Fruit fly (Drosophila melanogaster) whole organism, prepupa: ENCODE measurements around the gene Gmd.

ENCODE experiments used
- CG10631 ChIP-seq: fragments of 200-800 bp; sonication (Bioruptor generic); optimal IDR thresholded peaks from 2 replicates; lab custom pipeline; 2016; ENCODE audit warnings: missing biosample characterization, missing genetic modification characterization
- CG10669 ChIP-seq: fragments of 200-800 bp; sonication (Bioruptor generic); optimal IDR thresholded peaks from 3 replicates; lab custom pipeline; 2018; ENCODE audit warnings: missing biosample characterization, mild to moderate bottlenecking, missing genetic modification characterization, moderate library complexity
- CG11902 ChIP-seq: fragments of 200-800 bp; sonication (Bioruptor generic); optimal IDR thresholded peaks from 3 replicates; lab custom pipeline; 2016; ENCODE audit warnings: missing biosample characterization, missing genetic modification characterization
- CG15336 ChIP-seq: fragments of 200-800 bp; sonication (Bioruptor generic); IDR thresholded peaks from 2 replicates; pipeline ENCODE4 v1.3.6; 2022; ENCODE audit warnings: missing biosample characterization, missing genetic modification characterization
- CG1621 ChIP-seq: fragments of 200-800 bp; sonication (Bioruptor generic); optimal IDR thresholded peaks from 3 replicates; lab custom pipeline; 2018; ENCODE audit warnings: missing biosample characterization, mild to moderate bottlenecking, missing genetic modification characterization
- CG16779 ChIP-seq: fragments of 200-800 bp; sonication (Bioruptor generic); optimal IDR thresholded peaks from 3 replicates; lab custom pipeline; 2017; ENCODE audit warnings: missing biosample characterization, mild to moderate bottlenecking, missing genetic modification characterization
- CG3032 ChIP-seq: fragments of 200-800 bp; optimal IDR thresholded peaks from 2 replicates; lab custom pipeline; 2019; ENCODE audit warnings: missing biosample characterization, mild to moderate bottlenecking, missing genetic modification characterization, moderate library complexity
- CG3919 ChIP-seq: fragments of 200-800 bp; sonication (Bioruptor generic); optimal IDR thresholded peaks from 3 replicates; lab custom pipeline; 2016; ENCODE audit warnings: missing biosample characterization, missing genetic modification characterization
- CG4318 ChIP-seq: fragments of 200-800 bp; sonication (Bioruptor generic); optimal IDR thresholded peaks from 3 replicates; lab custom pipeline; 2017; ENCODE audit warnings: missing biosample characterization, mild to moderate bottlenecking, missing genetic modification characterization
- CG6163 ChIP-seq: fragments of 200-800 bp; sonication (Bioruptor generic); IDR thresholded peaks from 3 replicates; pipeline ENCODE4 v1.3.6; 2022; ENCODE audit warnings: missing biosample characterization, missing genetic modification characterization
- CG6276 ChIP-seq: fragments of 200-800 bp; sonication (Bioruptor generic); optimal IDR thresholded peaks from 2 replicates; lab custom pipeline; 2017; ENCODE audit warnings: missing biosample characterization, mild to moderate bottlenecking, missing genetic modification characterization
- CG6792 ChIP-seq: fragments of 200-800 bp; sonication (Bioruptor generic); optimal IDR thresholded peaks from 3 replicates; lab custom pipeline; 2016; ENCODE audit warnings: missing biosample characterization, missing genetic modification characterization
- CG6854 ChIP-seq: fragments of 200-800 bp; sonication (Bioruptor generic); optimal IDR thresholded peaks from 2 replicates; lab custom pipeline; 2017; ENCODE audit warnings: missing biosample characterization, mild to moderate bottlenecking, missing genetic modification characterization
- CG7368 ChIP-seq: fragments of 200-800 bp; sonication (Bioruptor generic); optimal IDR thresholded peaks from 3 replicates; lab custom pipeline; 2016; ENCODE audit warnings: missing biosample characterization, missing genetic modification characterization
- CG8119 ChIP-seq: fragments of 200-800 bp; sonication (Bioruptor generic); IDR thresholded peaks from 3 replicates; pipeline ENCODE4 v1.3.6; 2022; ENCODE audit warnings: missing biosample characterization, missing genetic modification characterization
- CG8319 ChIP-seq: fragments of 200-800 bp; sonication (Bioruptor generic); optimal IDR thresholded peaks from 3 replicates; lab custom pipeline; 2016; ENCODE audit warnings: missing biosample characterization, missing genetic modification characterization
- CG8632 ChIP-seq: fragments of 200-800 bp; sonication (Bioruptor generic); optimal IDR thresholded peaks from 3 replicates; lab custom pipeline; 2016; ENCODE audit warnings: missing biosample characterization, missing genetic modification characterization
- CG9139 ChIP-seq: fragments of 200-800 bp; sonication (Bioruptor generic); optimal IDR thresholded peaks from 3 replicates; lab custom pipeline; 2017; ENCODE audit warnings: missing biosample characterization, mild to moderate bottlenecking, missing genetic modification characterization
- Eip78C ChIP-seq: fragments of 200-800 bp; sonication (Bioruptor generic); peaks from one replicate; lab custom pipeline; 2016; ENCODE audit warnings: missing biosample characterization, missing genetic modification characterization
- Eip93F ChIP-seq: fragments of 200-800 bp; sonication (Bioruptor generic); optimal IDR thresholded peaks from 2 replicates; lab custom pipeline; 2016; ENCODE audit warnings: missing biosample characterization, mild to moderate bottlenecking, missing genetic modification characterization
- Hr39 ChIP-seq: fragments of 200-800 bp; sonication (Bioruptor generic); optimal IDR thresholded peaks from 2 replicates; lab custom pipeline; 2016; ENCODE audit warnings: missing biosample characterization, missing genetic modification characterization
- Met ChIP-seq: fragments of 200-800 bp; sonication (Bioruptor generic); optimal IDR thresholded peaks from 3 replicates; lab custom pipeline; 2016; ENCODE audit warnings: missing biosample characterization, missing genetic modification characterization
- OdsH ChIP-seq: fragments of 200-800 bp; sonication (Bioruptor generic); optimal IDR thresholded peaks from 3 replicates; lab custom pipeline; 2016; ENCODE audit warnings: missing biosample characterization, missing genetic modification characterization
- Smox ChIP-seq: fragments of 200-800 bp; sonication (Bioruptor generic); optimal IDR thresholded peaks from 3 replicates; lab custom pipeline; 2016; ENCODE audit warnings: missing biosample characterization, missing genetic modification characterization
- Sox14 ChIP-seq: fragments of 200-800 bp; sonication (Bioruptor generic); optimal IDR thresholded peaks from 3 replicates; lab custom pipeline; 2016; ENCODE audit warnings: missing biosample characterization, missing genetic modification characterization
- Sox15 ChIP-seq: fragments of 200-800 bp; sonication (Bioruptor generic); optimal IDR thresholded peaks from 3 replicates; lab custom pipeline; 2016; ENCODE audit warnings: missing biosample characterization, missing genetic modification characterization
- achi ChIP-seq: fragments of 200-800 bp; sonication (Bioruptor generic); optimal IDR thresholded peaks from 3 replicates; lab custom pipeline; 2016; ENCODE audit warnings: missing biosample characterization, missing genetic modification characterization
- acj6 ChIP-seq: fragments of 200-800 bp; sonication (Bioruptor generic); optimal IDR thresholded peaks from 3 replicates; lab custom pipeline; 2016; ENCODE audit warnings: missing biosample characterization, missing genetic modification characterization
- cyc ChIP-seq: fragments of 200-800 bp; sonication (Bioruptor generic); optimal IDR thresholded peaks from 3 replicates; lab custom pipeline; 2016; ENCODE audit warnings: missing biosample characterization, missing genetic modification characterization
- dac ChIP-seq: fragments of 200-800 bp; sonication (Bioruptor generic); optimal IDR thresholded peaks from 2 replicates; lab custom pipeline; 2017; ENCODE audit warnings: missing biosample characterization, mild to moderate bottlenecking, missing genetic modification characterization
- eg ChIP-seq: fragments of 200-800 bp; sonication (Bioruptor generic); IDR thresholded peaks from 3 replicates; pipeline ENCODE4 v1.3.6; 2022; ENCODE audit warnings: missing biosample characterization, missing genetic modification characterization
- fd85E ChIP-seq: fragments of 200-800 bp; sonication (Bioruptor generic); optimal IDR thresholded peaks from 3 replicates; lab custom pipeline; 2016; ENCODE audit warnings: missing biosample characterization, missing genetic modification characterization
- fkh ChIP-seq: fragments of 200-800 bp; sonication (Bioruptor generic); optimal IDR thresholded peaks from 3 replicates; lab custom pipeline; 2017; ENCODE audit warnings: missing biosample characterization, mild to moderate bottlenecking, missing genetic modification characterization, moderate library complexity
- lz ChIP-seq: fragments of 200-800 bp; sonication (Bioruptor generic); optimal IDR thresholded peaks from 3 replicates; lab custom pipeline; 2016; ENCODE audit warnings: missing biosample characterization, missing genetic modification characterization
- net ChIP-seq: fragments of 200-800 bp; sonication (Bioruptor generic); optimal IDR thresholded peaks from 3 replicates; lab custom pipeline; 2016; ENCODE audit warnings: missing biosample characterization, missing genetic modification characterization
- pdm3 ChIP-seq: fragments of 200-800 bp; sonication (Bioruptor generic); optimal IDR thresholded peaks from 3 replicates; lab custom pipeline; 2016; ENCODE audit warnings: missing biosample characterization, missing genetic modification characterization
- salr ChIP-seq, 2 experiments: fragments of 200-800 bp; sonication (Bioruptor generic); optimal IDR thresholded peaks; 3 replicates each; lab custom pipeline; 2016 to 2018; ENCODE audit warnings: missing biosample characterization in 2 of 2, missing genetic modification characterization in 2 of 2, mild to moderate bottlenecking in 1 of 2
- spab ChIP-seq: fragments of 200-800 bp; sonication (Bioruptor generic); optimal IDR thresholded peaks from 2 replicates; lab custom pipeline; 2017; ENCODE audit warnings: missing biosample characterization, mild to moderate bottlenecking, missing genetic modification characterization, missing genetic modification reagents
- ss ChIP-seq, 2 experiments: fragments of 200-800 bp; sonication (Bioruptor generic); optimal IDR thresholded peaks; 2 replicates in 1 of 2; 3 replicates in 1 of 2; lab custom pipeline; 2017 to 2018; ENCODE audit warnings: mild to moderate bottlenecking in 2 of 2, missing biosample characterization in 2 of 2, missing genetic modification characterization in 2 of 2, moderate library complexity in 1 of 2
- vri ChIP-seq: fragments of 200-800 bp; sonication (Bioruptor generic); optimal IDR thresholded peaks from 3 replicates; lab custom pipeline; 2016; ENCODE audit warnings: missing biosample characterization, mild to moderate bottlenecking, missing genetic modification characterization

Gmd gene

dm6 chr2L:4999389-5000032 is 22.7 kb upstream of the Gmd start (continued):
- peak; percentile 77 for TF ChIP-seq CG3919 (GFP tag; lab: Kevin White, UChicago)
- peak; percentile 73 for TF ChIP-seq Met
- peak; percentile 78 for TF ChIP-seq OdsH (GFP tag; lab: Kevin White, UChicago)
- peak; percentile 76; the same call in 1 of the 2 replicates for TF ChIP-seq CG15336 (GFP tag; lab: Robert Waterston, UW)
- peak; percentile 91 for TF ChIP-seq CG6163 (GFP tag; lab: Robert Waterston, UW)
- peak; percentile 54 to 64 for TF ChIP-seq salr (GFP tag; optimal IDR thresholded peaks at IDR 0.05; lab: Kevin White, UChicago)
- no peak for TF ChIP-seq Eip93F (GFP tag; lab: Kevin White, UChicago)
- peak in 1 of 2 experiments; percentile 7 for TF ChIP-seq ss (GFP tag; optimal IDR thresholded peaks at IDR 0.05; lab: Kevin White, UChicago)
- TF ChIP-seq fkh (GFP tag; lab: Kevin White, UChicago): peak; percentile 15
- peak; percentile 59 for TF ChIP-seq CG3032 (tag; lab: Kevin White, UChicago)
- TF ChIP-seq CG6854 (GFP tag; lab: Kevin White, UChicago): no peak
- peak; percentile 75 for TF ChIP-seq CG8119 (GFP tag; lab: Robert Waterston, UW)
- TF ChIP-seq CG6792 (GFP tag; lab: Kevin White, UChicago): peak; percentile 34
- peak; percentile 87 for TF ChIP-seq vri (GFP tag; lab: Kevin White, UChicago)
- TF ChIP-seq CG16779 (tag; lab: Kevin White, UChicago): peak; percentile 56
- peak; percentile 71 for TF ChIP-seq Sox14 (GFP tag; lab: Kevin White, UChicago)
- TF ChIP-seq eg (GFP tag; lab: Robert Waterston, UW): peak; percentile 91
- TF ChIP-seq dac (GFP tag; lab: Kevin White, UChicago): peak; percentile 46
- TF ChIP-seq achi (GFP tag; lab: Kevin White, UChicago): peak; percentile 78

- no peak for TF ChIP-seq pdm3 (GFP tag; lab: Kevin White, UChicago)
- TF ChIP-seq Eip78C (GFP tag; lab: Kevin White, UChicago): peak; percentile 19
- TF ChIP-seq, all 60 proteins: peak for 1
Measured at dm6 chr2L:4998571-4999191, 21.9 kb upstream of the Gmd start.

- TF ChIP-seq CG8632 (GFP tag; lab: Kevin White, UChicago) (no peak), CG1621 (tag; lab: Kevin White, UChicago) (no peak), Hr39 (GFP tag; lab: Kevin White, UChicago) (no peak), CG6854 (GFP tag; lab: Kevin White, UChicago) (no peak), CG8319 (GFP tag; lab: Kevin White, UChicago) (no peak), fkh (GFP tag; lab: Kevin White, UChicago) (no peak), acj6 (GFP tag; lab: Kevin White, UChicago) (no peak), spab (GFP tag; lab: Kevin White, UChicago) (no peak), CG4318 (no peak), CG11902 (GFP tag; lab: Kevin White, UChicago) (no peak)
Measured at dm6 chr2L:4998260-4998560, 21.4 kb upstream of the Gmd start.

dm6 chr2L:4997401-4998259 is 20.8 kb upstream of the Gmd start:
- TF ChIP-seq Eip78C (GFP tag; lab: Kevin White, UChicago) (peak; percentile 100), eg (GFP tag; lab: Robert Waterston, UW) (peak; percentile 99), cyc (peak; percentile 99), acj6 (GFP tag; lab: Kevin White, UChicago) (peak; percentile 99), CG10669 (GFP tag; lab: Kevin White, UChicago) (peak; percentile 99), Met (peak; percentile 99), CG10631 (GFP tag; lab: Kevin White, UChicago) (peak; percentile 99), CG9139 (peak; percentile 96), CG6276 (GFP tag; lab: Kevin White, UChicago) (peak; percentile 100), CG15336 (GFP tag; lab: Robert Waterston, UW) (peak; percentile 99), CG3032 (tag; lab: Kevin White, UChicago) (peak; percentile 99), vri (GFP tag; lab: Kevin White, UChicago) (peak; percentile 98), CG11902 (GFP tag; lab: Kevin White, UChicago) (peak; percentile 99), CG7368 (GFP tag; lab: Kevin White, UChicago) (peak; percentile 99), CG6854 (GFP tag; lab: Kevin White, UChicago) (peak; percentile 98), net (peak; percentile 99), OdsH (GFP tag; lab: Kevin White, UChicago) (peak; percentile 99), Sox15 (peak; percentile 99), Smox (GFP tag; lab: Kevin White, UChicago) (peak; percentile 99), fd85E (GFP tag; lab: Kevin White, UChicago) (peak; percentile 98), CG1621 (tag; lab: Kevin White, UChicago) (peak; percentile 99), lz (GFP tag; lab: Kevin White, UChicago) (peak; percentile 99), pdm3 (GFP tag; lab: Kevin White, UChicago) (peak; percentile 99)
